Fruit fly (Drosophila melanogaster) whole organism, wandering third instar larva: ENCODE data around the gene CG13829.

Experiments
- Abd-B ChIP-seq: fragments of >200 bp; optimal IDR thresholded peaks from 2 replicates; lab custom pipeline; 2017; ENCODE audit warnings: missing biosample characterization, missing genetic modification characterization
- CG9705 ChIP-seq: fragments of 200-800 bp; sonication (Bioruptor generic); optimal IDR thresholded peaks from 2 replicates; lab custom pipeline; 2018; ENCODE audit warnings: missing biosample characterization, mild to moderate bottlenecking, missing genetic modification characterization
- Dif ChIP-seq: fragments of 200-275, 200-300 bp; sonication (Bioruptor generic); optimal IDR thresholded peaks from 2 replicates; lab custom pipeline; 2018; ENCODE audit warnings: missing biosample characterization, missing genetic modification characterization; ENCODE audit not compliant: partially characterized antibody
- Hnf4 ChIP-seq: fragments of 200-800 bp; sonication (Bioruptor generic); optimal IDR thresholded peaks from 2 replicates; lab custom pipeline; 2016; ENCODE audit warnings: missing biosample characterization, mild to moderate bottlenecking, missing genetic modification characterization
- Hr78 ChIP-seq: fragments of >200 bp; optimal IDR thresholded peaks from 2 replicates; lab custom pipeline; 2017; ENCODE audit warnings: missing biosample characterization, missing genetic modification characterization
- Hr83 ChIP-seq: fragments of 200-300 bp; sonication (Bioruptor generic); optimal IDR thresholded peaks from 2 replicates; lab custom pipeline; 2016; ENCODE audit warnings: missing biosample characterization, mild to moderate bottlenecking, missing genetic modification characterization, moderate library complexity; ENCODE audit not compliant: poor library complexity, severe bottlenecking
- Jra ChIP-seq: sonication (Bioruptor generic); optimal IDR thresholded peaks from 2 replicates; lab custom pipeline; 2016; ENCODE audit warnings: missing biosample characterization, missing genetic modification characterization
- Mio ChIP-seq: sonication (Bioruptor generic); optimal IDR thresholded peaks from 2 replicates; lab custom pipeline; 2016; ENCODE audit warnings: missing biosample characterization, missing genetic modification characterization
- OdsH ChIP-seq: fragments of 200-800 bp; sonication (Bioruptor generic); optimal IDR thresholded peaks from 2 replicates; lab custom pipeline; 2016; ENCODE audit warnings: missing biosample characterization, mild to moderate bottlenecking, missing genetic modification characterization
- Rel ChIP-seq, 2 experiments: fragments of 200-800 bp; sonication (Bioruptor generic) in 1 of 2; optimal IDR thresholded peaks; 2 replicates in 1 of 2; 3 replicates in 1 of 2; lab custom pipeline; 2016 to 2019; ENCODE audit warnings: mild to moderate bottlenecking in 2 of 2, missing biosample characterization in 2 of 2, missing genetic modification characterization in 2 of 2, moderate library complexity in 1 of 2
- Sp1 ChIP-seq: fragments of 200-800 bp; sonication (Bioruptor generic); optimal IDR thresholded peaks from 3 replicates; lab custom pipeline; 2019; ENCODE audit warnings: missing biosample characterization, mild to moderate bottlenecking, missing genetic modification characterization, moderate library complexity
- Vsx2 ChIP-seq: fragments of 200-300, 225-300 bp; sonication (Bioruptor generic); optimal IDR thresholded peaks from 2 replicates; lab custom pipeline; 2018; ENCODE audit warnings: missing biosample characterization, missing genetic modification characterization; ENCODE audit not compliant: partially characterized antibody
- br ChIP-seq: fragments of 200-800 bp; sonication (Bioruptor generic); optimal IDR thresholded peaks from 2 replicates; lab custom pipeline; 2016; ENCODE audit warnings: missing biosample characterization, missing genetic modification characterization
- brk ChIP-seq: fragments of 200-800 bp; sonication (Bioruptor generic); optimal IDR thresholded peaks from 2 replicates; lab custom pipeline; 2016; ENCODE audit warnings: missing biosample characterization, mild to moderate bottlenecking, missing genetic modification characterization
- dmrt93B ChIP-seq: fragments of 200-800 bp; sonication (Bioruptor generic); optimal IDR thresholded peaks from 2 replicates; lab custom pipeline; 2018; ENCODE audit warnings: missing biosample characterization, mild to moderate bottlenecking, missing genetic modification characterization
- dsf ChIP-seq: sonication (Bioruptor generic); optimal IDR thresholded peaks from 2 replicates; lab custom pipeline; 2016; ENCODE audit warnings: missing biosample characterization, missing genetic modification characterization, borderline replicate concordance
- ey ChIP-seq: fragments of 200-800 bp; sonication (Bioruptor generic); optimal IDR thresholded peaks from 2 replicates; lab custom pipeline; 2016; ENCODE audit warnings: missing biosample characterization, missing genetic modification characterization
- foxo ChIP-seq, 2 experiments: fragments of 200-800 bp; sonication (Bioruptor generic); optimal IDR thresholded peaks; 2 replicates in 1 of 2; 3 replicates in 1 of 2; lab custom pipeline; 2016 to 2017; ENCODE audit warnings: missing biosample characterization in 2 of 2, missing genetic modification characterization in 2 of 2
- fru ChIP-seq: fragments of 200-800 bp; sonication (Bioruptor generic); optimal IDR thresholded peaks from 3 replicates; lab custom pipeline; 2016; ENCODE audit warnings: missing biosample characterization, mild to moderate bottlenecking, missing genetic modification characterization
- h ChIP-seq: fragments of 200-800 bp; sonication (Bioruptor generic); optimal IDR thresholded peaks from 3 replicates; lab custom pipeline; 2016; ENCODE audit warnings: missing biosample characterization, mild to moderate bottlenecking, missing genetic modification characterization
- lola ChIP-seq: fragments of >200 bp; optimal IDR thresholded peaks from 2 replicates; lab custom pipeline; 2017; ENCODE audit warnings: missing biosample characterization, missing genetic modification characterization
- pan ChIP-seq: fragments of >200 bp; optimal IDR thresholded peaks from 2 replicates; lab custom pipeline; 2017
- psq ChIP-seq: fragments of 200-800 bp; sonication (Bioruptor generic); optimal IDR thresholded peaks from 3 replicates; lab custom pipeline; 2017; ENCODE audit warnings: missing biosample characterization, mild to moderate bottlenecking, missing genetic modification characterization, moderate library complexity
- rgr ChIP-seq: fragments of 200-800 bp; sonication (Bioruptor generic); optimal IDR thresholded peaks from 3 replicates; lab custom pipeline; 2016; ENCODE audit warnings: missing biosample characterization, mild to moderate bottlenecking, missing genetic modification characterization
- sv ChIP-seq: fragments of 200-800 bp; sonication (Bioruptor generic); optimal IDR thresholded peaks from 3 replicates; lab custom pipeline; 2016; ENCODE audit warnings: missing biosample characterization, missing genetic modification characterization
- tai ChIP-seq: sonication (Bioruptor generic); optimal IDR thresholded peaks from 2 replicates; lab custom pipeline; 2016; ENCODE audit warnings: missing biosample characterization, missing genetic modification characterization
- usp ChIP-seq: fragments of >200 bp; optimal IDR thresholded peaks from 2 replicates; lab custom pipeline; 2017; ENCODE audit warnings: missing biosample characterization, missing genetic modification characterization
- woc ChIP-seq: sonication (Bioruptor generic); optimal IDR thresholded peaks from 2 replicates; lab custom pipeline; 2016; ENCODE audit warnings: missing biosample characterization, mild to moderate bottlenecking, missing genetic modification characterization

Gene CG13829

DNA sequence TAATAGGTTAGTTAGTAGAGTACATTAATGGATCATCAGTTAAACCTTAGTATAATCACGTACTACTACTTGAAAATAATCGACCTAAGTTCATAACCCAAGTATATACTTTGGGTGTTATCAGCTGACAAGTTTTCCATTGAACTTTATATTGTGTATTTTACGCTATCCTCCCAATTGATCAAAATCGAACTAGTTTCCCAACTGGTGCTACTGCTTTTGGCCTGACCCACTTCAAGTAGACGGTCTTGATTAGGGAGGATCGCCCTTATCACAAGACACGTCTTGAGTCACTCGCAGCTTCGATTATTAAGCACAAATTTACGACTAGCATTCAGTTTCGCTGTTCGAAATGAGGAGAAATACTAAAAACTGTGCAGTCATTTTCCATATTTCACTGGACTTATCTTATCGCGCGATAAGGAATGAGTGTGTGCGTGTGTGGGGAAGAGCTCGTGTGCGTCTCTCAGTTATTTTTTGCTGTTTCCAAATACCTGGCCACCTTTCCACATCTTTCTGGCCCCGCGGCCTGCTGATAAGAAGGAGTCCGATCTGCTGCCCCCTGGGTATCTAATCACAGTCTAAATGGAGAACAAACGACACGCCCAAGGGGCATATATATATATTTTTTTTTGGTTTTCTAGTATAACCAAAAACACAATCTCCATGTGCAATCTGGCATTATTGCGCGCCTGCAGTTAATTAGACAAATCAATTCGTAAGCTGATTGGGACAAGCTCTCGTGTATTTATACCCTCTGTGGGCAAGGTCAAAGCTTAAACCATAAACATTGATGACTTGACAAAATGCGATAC is 28.2 kb upstream of the CG13829 start:
- TF ChIP-seq woc (GFP tag; lab: Kevin White, UChicago): no peak
- peak; percentile 7 for TF ChIP-seq Hr83

dm6 chr3R:23181714-23182337 is 20.7 kb upstream of the CG13829 start:
- TF ChIP-seq Sp1 (no peak), woc (GFP tag; lab: Kevin White, UChicago) (no peak), psq (GFP tag; lab: Kevin White, UChicago) (no peak), dmrt93B (GFP tag; lab: Kevin White, UChicago) (no peak), sv (GFP tag; lab: Kevin White, UChicago) (no peak), Abd-B (no peak), dsf (no peak), Dif (GFP tag; lab: Kevin White, UChicago) (no peak)

DNA sequence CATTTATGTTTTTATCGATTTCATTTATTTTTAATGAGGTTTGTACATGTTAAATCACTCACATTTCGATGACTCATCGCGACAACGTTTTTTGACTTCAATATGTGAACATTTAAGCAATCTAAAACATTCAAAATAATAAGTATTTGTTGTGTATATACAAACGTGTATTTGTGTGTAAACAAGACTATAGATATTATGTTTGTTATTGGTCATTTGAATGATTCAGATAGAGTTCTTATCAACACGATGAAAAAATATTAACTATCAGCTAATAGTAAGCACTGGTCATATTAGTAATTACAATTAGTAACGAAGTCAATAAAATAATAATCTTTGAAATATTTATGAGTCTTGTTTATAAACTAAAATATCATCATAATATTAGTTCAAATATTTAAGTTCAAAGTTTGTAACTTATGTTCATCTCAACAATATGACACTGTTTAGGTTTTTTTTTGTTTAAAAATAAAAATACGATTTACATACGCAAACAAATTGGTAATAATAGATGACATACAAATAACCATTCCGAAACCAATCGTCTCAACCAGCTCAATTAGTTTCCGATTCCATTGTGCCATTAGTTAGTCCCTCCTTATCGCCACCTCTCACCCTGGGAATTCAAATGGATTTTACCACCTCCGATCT is 20.0 kb upstream of the CG13829 start:
- TF ChIP-seq CG9705 (GFP tag; lab: Kevin White, UChicago) (no peak), Hr83 (no peak), rgr (no peak), OdsH (GFP tag; lab: Kevin White, UChicago) (no peak), Sp1 (no peak), Hr78 (GFP tag; lab: Kevin White, UChicago) (no peak)

DNA sequence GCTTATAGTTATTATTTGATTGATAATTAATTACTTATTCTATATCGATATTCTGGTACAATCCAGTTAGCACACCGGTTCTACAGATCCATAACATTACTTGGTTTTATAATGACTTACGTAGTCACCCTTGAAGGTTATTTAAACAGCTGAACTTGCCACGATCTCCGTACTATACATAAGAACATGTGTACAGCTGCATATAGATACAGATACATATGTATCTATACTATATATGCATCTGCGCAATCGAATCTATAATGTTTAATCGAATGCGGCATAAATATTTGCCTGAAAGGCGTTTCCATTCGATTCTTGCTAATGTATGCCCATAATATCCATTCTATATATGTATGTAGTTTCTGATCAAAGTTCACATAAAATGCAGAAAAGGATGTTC is 18.2 kb upstream of the CG13829 start:
- TF ChIP-seq br (GFP tag; lab: Kevin White, UChicago) (no peak), Sp1 (no peak), pan (no peak), CG9705 (GFP tag; lab: Kevin White, UChicago) (no peak), psq (GFP tag; lab: Kevin White, UChicago) (no peak), Hr83 (peak; percentile 82), ey (no peak), fru (no peak), foxo (GFP tag; optimal IDR thresholded peaks at IDR 0.05; lab: Kevin White, UChicago) (no peak), usp (GFP tag; lab: Kevin White, UChicago) (no peak), Jra (GFP tag; lab: Kevin White, UChicago) (peak; percentile 23), Mio (GFP tag; lab: Kevin White, UChicago) (no peak), brk (GFP tag; lab: Kevin White, UChicago) (no peak), Vsx2 (GFP tag; lab: Kevin White, UChicago) (no peak), tai (GFP tag; lab: Kevin White, UChicago) (no peak), Abd-B (no peak), lola (GFP tag; lab: Kevin White, UChicago) (no peak)
- TF ChIP-seq, all 38 proteins: peak for 2

dm6 chr3R:23178052-23178591 is 17.0 kb upstream of the CG13829 start:
- TF ChIP-seq Hnf4 (GFP tag; lab: Kevin White, UChicago): no peak
- TF ChIP-seq Hr78 (GFP tag; lab: Kevin White, UChicago): no peak
- TF ChIP-seq h (GFP tag; lab: Kevin White, UChicago): peak; percentile 14
- no peak for TF ChIP-seq CG9705 (GFP tag; lab: Kevin White, UChicago)
- no peak for TF ChIP-seq OdsH (GFP tag; lab: Kevin White, UChicago)

DNA sequence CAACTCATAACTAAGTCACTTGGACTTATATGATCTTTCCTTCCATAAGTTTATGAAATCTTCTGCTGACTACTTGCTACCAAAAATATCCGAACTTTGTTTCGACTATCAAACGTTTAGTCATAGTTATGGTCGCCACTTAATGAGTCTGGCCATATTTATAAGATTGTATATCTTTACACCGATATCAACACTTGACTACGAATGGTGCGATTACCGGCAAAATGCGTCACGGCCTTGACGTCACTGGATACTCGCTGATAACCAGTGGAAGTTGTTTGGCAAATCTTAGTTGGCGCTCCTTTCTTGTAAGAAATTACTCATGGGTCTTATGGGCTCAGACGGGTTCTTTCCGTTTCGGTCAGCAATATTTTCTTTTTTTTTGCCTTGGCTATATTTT is 16.3 kb upstream of the CG13829 start:
- TF ChIP-seq usp (GFP tag; lab: Kevin White, UChicago) (no peak), Rel (GFP tag; optimal IDR thresholded peaks at IDR 0.05; lab: Kevin White, UChicago) (no peak), Rel (tag; optimal IDR thresholded peaks at IDR 0.05; lab: Kevin White, UChicago) (peak; percentile 16)
